Fruit fly (Drosophila melanogaster): ENCODE results near the gene Qsox4.
A peak's percentile ranks its signal among the peaks of the same experiment; 100 is the strongest.

Gene Qsox4

dm6 chr3R:23729066-23729465 lies 26.5 kb downstream of the Qsox4 start (continued):
- TF ChIP-seq pb (GFP tag; optimal IDR thresholded peaks at IDR 0.05) (no peak), CG17612 (GFP tag; IDR thresholded peaks at IDR 0.05) (no peak), hb (GFP tag; IDR thresholded peaks at IDR 0.05; ENCODE audit: partially characterized antibody) (no peak), prd (optimal IDR thresholded peaks at IDR 0.05) (no peak), prd (GFP tag; IDR thresholded peaks at IDR 0.05) (no peak), Hr51 (GFP tag; optimal IDR thresholded peaks at IDR 0.05) (peak in 1 of 2 experiments; percentile 12), CG13287 (GFP tag; IDR thresholded peaks at IDR 0.05; ENCODE audit: partially characterized antibody) (no peak), eyg (GFP tag; optimal IDR thresholded peaks at IDR 0.05) (peak; percentile 35), CG2712 (tag; optimal IDR thresholded peaks at IDR 0.05) (no peak), CG12391 (tag; optimal IDR thresholded peaks at IDR 0.05) (no peak), Bdp1 (GFP tag; optimal IDR thresholded peaks at IDR 0.05) (peak; percentile 16), CG10274 (GFP tag; optimal IDR thresholded peaks at IDR 0.05) (peak; percentile 4), C15 (GFP tag; IDR thresholded peaks at IDR 0.05) (no peak), CG7745 (tag; optimal IDR thresholded peaks at IDR 0.05) (no peak), BEAF-32 (GFP tag; optimal IDR thresholded peaks at IDR 0.05) (no peak), Atf6 (GFP tag; IDR thresholded peaks at IDR 0.05) (peak; percentile 70; the same call in 1 of the 2 replicates), ase (GFP tag; IDR thresholded peaks at IDR 0.05) (no peak), CG2202 (tag; optimal IDR thresholded peaks at IDR 0.05) (no peak), ash1 (GFP tag; optimal IDR thresholded peaks at IDR 0.05) (peak; percentile 72), HLH54F (GFP tag; optimal IDR thresholded peaks at IDR 0.05) (no peak), ac (GFP tag; optimal IDR thresholded peaks at IDR 0.05) (no peak), CG4328 (GFP tag; optimal IDR thresholded peaks at IDR 0.05) (peak; percentile 54), ab (GFP tag; optimal IDR thresholded peaks at IDR 0.05) (no peak), CG10543 (GFP tag; optimal IDR thresholded peaks at IDR 0.05) (peak; percentile 89), CG18011 (GFP tag; optimal IDR thresholded peaks at IDR 0.05) (no peak), CTCF (GFP tag; optimal IDR thresholded peaks at IDR 0.05) (no peak), tll (GFP tag; optimal IDR thresholded peaks at IDR 0.05) (peak in 1 of 2 experiments; percentile 74), sqz (GFP tag; optimal IDR thresholded peaks at IDR 0.05) (peak; percentile 10), chif (GFP tag; optimal IDR thresholded peaks at IDR 0.05) (no peak), CG6654 (GFP tag; optimal IDR thresholded peaks at IDR 0.05) (no peak), CG11695 (GFP tag; IDR thresholded peaks at IDR 0.05) (0 out of 3 replicates have a peak, but pooled peaks have one; percentile 8), CG6175 (GFP tag; IDR thresholded peaks at IDR 0.05) (no peak), peb (GFP tag; IDR thresholded peaks at IDR 0.05) (no peak), lmd (GFP tag; IDR thresholded peaks at IDR 0.05) (no peak), CG9727 (GFP tag; optimal IDR thresholded peaks at IDR 0.05) (peak; percentile 47), cwo (GFP tag; optimal IDR thresholded peaks at IDR 0.05) (peak; percentile 27), Dref (GFP tag; IDR thresholded peaks at IDR 0.05) (no peak), sr (GFP tag; IDR thresholded peaks at IDR 0.05) (no peak), Hand (GFP tag; optimal IDR thresholded peaks at IDR 0.05) (peak; percentile 42), CG4360 (GFP tag; IDR thresholded peaks at IDR 0.05) (no peak), CG17359 (tag; optimal IDR thresholded peaks at IDR 0.05) (peak; percentile 8), CG8089 (GFP tag; optimal IDR thresholded peaks at IDR 0.05) (no peak), CG3995 (GFP tag; optimal IDR thresholded peaks at IDR 0.05) (peak; percentile 16), Hmx (GFP tag; optimal IDR thresholded peaks at IDR 0.05) (no peak), nmo (GFP tag; optimal IDR thresholded peaks at IDR 0.05) (no peak), wek (GFP tag; optimal IDR thresholded peaks at IDR 0.05) (peak; percentile 62), Abd-B (GFP tag; optimal IDR thresholded peaks at IDR 0.05) (no peak), B-H1 (GFP tag; IDR thresholded peaks at IDR 0.05) (no peak), nerfin-2 (GFP tag; IDR thresholded peaks at IDR 0.05; ENCODE audit: partially characterized antibody) (no peak), sim (GFP tag; IDR thresholded peaks at IDR 0.05) (no peak), Trl (optimal IDR thresholded peaks at IDR 0.05) (no peak), Trl (GFP tag; optimal IDR thresholded peaks at IDR 0.05) (no peak)

Data from whole organism, embryonic.